Fruit fly (Drosophila melanogaster): Measurements from ENCODE around the gene CG33099.

The CG33099 gene

DNA sequence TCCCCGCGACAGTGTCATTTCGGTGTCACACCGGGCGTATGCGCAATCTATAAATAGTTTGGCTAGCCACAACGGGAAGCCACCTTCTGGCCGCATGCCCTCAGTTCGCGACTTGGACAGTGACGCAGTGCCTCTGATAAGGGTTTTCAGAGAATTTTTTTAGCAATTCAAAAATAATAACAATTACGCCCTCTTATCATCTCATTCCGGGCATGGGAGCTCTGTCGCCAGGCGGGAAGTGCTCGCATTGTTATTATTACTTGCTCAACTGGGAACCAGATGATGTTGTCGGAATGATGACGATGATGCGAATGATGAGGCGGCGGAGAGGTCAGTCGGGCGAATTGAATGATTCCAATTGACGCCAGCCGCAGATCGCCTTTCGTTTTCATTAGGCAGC, 7.5 kb downstream of the CG33099 start (continued):
- TF ChIP-seq chinmo (GFP tag; IDR thresholded peaks at IDR 0.05; ENCODE audit: partially characterized antibody) (0 out of 4 replicates have a peak, but pooled peaks have one; percentile 51), CG7372 (GFP tag; IDR thresholded peaks at IDR 0.05) (no peak), CHES-1-like (GFP tag; optimal IDR thresholded peaks at IDR 0.05) (no peak), CG32772 (GFP tag; IDR thresholded peaks at IDR 0.05) (no peak), ems (GFP tag; optimal IDR thresholded peaks at IDR 0.05) (no peak), emc (GFP tag; optimal IDR thresholded peaks at IDR 0.05) (no peak), fu2 (GFP tag; optimal IDR thresholded peaks at IDR 0.05) (no peak), grau (tag; optimal IDR thresholded peaks at IDR 0.05) (no peak), ERR (GFP tag; optimal IDR thresholded peaks at IDR 0.05) (peak; percentile 27), sim (GFP tag; IDR thresholded peaks at IDR 0.05) (no peak), CG4424 (GFP tag; optimal IDR thresholded peaks at IDR 0.05) (no peak), ara (GFP tag; IDR thresholded peaks at IDR 0.05) (no peak), CG12299 (tag; optimal IDR thresholded peaks at IDR 0.05) (no peak), esg (GFP tag; conservative IDR thresholded peaks at IDR 0.05) (no peak), croc (GFP tag; conservative IDR thresholded peaks at IDR 0.05) (no peak), Dbx (GFP tag; IDR thresholded peaks at IDR 0.05) (no peak), CG10543 (GFP tag; optimal IDR thresholded peaks at IDR 0.05) (peak; percentile 66)

DNA sequence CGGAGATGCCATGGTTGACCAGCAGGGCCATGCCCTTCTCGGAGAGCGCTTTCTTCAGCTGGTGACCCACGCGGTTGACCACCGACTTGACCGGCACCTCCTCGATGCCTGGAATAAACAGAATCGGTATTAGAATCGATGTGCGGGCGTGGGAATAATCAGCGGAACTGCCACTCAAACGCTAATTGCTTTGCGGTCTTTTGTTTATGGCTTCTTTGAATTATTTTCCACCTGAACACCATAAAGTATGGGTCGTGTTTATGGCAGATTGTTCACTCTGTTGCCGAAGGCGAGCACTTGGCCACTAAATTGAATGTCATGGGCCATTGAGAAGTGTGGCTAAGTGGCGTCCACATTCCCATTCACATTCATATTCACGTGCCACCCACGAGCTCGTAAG, 8.3 kb downstream of the CG33099 start:
- TF ChIP-seq ewg (GFP tag; optimal IDR thresholded peaks at IDR 0.05) (no peak), sug (tag; optimal IDR thresholded peaks at IDR 0.05) (peak; percentile 63), dati (GFP tag; IDR thresholded peaks at IDR 0.05) (no peak), Hey (tag; optimal IDR thresholded peaks at IDR 0.05) (peak; percentile 4), exex (tag; optimal IDR thresholded peaks at IDR 0.05) (peak; percentile 86), Med (GFP tag) (peak; percentile 68), Rfx (GFP tag; IDR thresholded peaks at IDR 0.05) (0 out of 2 replicates have a peak, but pooled peaks have one; percentile 7), CG34376 (GFP tag; optimal IDR thresholded peaks at IDR 0.05) (peak; percentile 7), cwo (GFP tag; optimal IDR thresholded peaks at IDR 0.05) (peak; percentile 46), Dp (GFP tag; optimal IDR thresholded peaks at IDR 0.05) (no peak)

DNA sequence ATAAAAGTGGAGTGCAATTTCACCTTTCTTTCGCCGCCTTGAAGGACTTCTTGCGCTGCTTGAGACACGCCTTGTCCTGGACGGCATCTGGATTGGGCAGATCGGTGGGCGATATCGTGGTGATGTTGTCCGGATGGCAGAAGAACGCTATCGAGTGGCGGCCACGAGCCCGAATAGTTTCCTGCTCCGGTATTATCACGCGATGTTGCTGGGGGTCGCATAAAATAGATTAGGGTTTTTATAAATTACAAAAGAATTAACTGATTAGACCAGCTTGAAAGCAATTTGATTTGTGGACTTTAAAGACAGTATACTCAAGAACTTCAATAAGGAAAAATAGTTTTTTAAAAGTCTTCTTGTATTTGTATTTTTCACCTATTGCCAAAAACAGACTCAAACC, 9.9 kb downstream of the CG33099 start:
- no peak for TF ChIP-seq bab2 (GFP tag; optimal IDR thresholded peaks at IDR 0.05)
- peak; percentile 86 for TF ChIP-seq exex (tag; optimal IDR thresholded peaks at IDR 0.05)
- TF ChIP-seq cwo (GFP tag; optimal IDR thresholded peaks at IDR 0.05) = peak; percentile 11
- TF ChIP-seq Med (GFP tag) = peak; percentile 9
- 0 out of 3 replicates have a peak, but pooled peaks have one; percentile 13 for TF ChIP-seq dysf (GFP tag; IDR thresholded peaks at IDR 0.05)
- no peak for TF ChIP-seq Mrtf (GFP tag; IDR thresholded peaks at IDR 0.05)
- peak; percentile 8 for TF ChIP-seq CG6854 (GFP tag; optimal IDR thresholded peaks at IDR 0.05)
- no peak for TF ChIP-seq D19A (tag; optimal IDR thresholded peaks at IDR 0.05)
- TF ChIP-seq phol (tag; optimal IDR thresholded peaks at IDR 0.05) = no peak
- peak; percentile 92 for TF ChIP-seq sug (tag; optimal IDR thresholded peaks at IDR 0.05)
- TF ChIP-seq sens (GFP tag) = peak; percentile 47

- TF ChIP-seq Dll (GFP tag; IDR thresholded peaks at IDR 0.05; ENCODE audit: partially characterized antibody) (no peak), lab (GFP tag; optimal IDR thresholded peaks at IDR 0.05) (no peak), PHDP (tag; optimal IDR thresholded peaks at IDR 0.05) (no peak), fd102C (GFP tag; optimal IDR thresholded peaks at IDR 0.05) (no peak), Hr39 (optimal IDR thresholded peaks at IDR 0.05) (no peak), CG8089 (GFP tag; optimal IDR thresholded peaks at IDR 0.05) (no peak), CG3838 (GFP tag; optimal IDR thresholded peaks at IDR 0.05) (no peak), CG12391 (tag; optimal IDR thresholded peaks at IDR 0.05) (no peak), CG17361 (GFP tag; IDR thresholded peaks at IDR 0.05) (no peak), nerfin-2 (GFP tag; IDR thresholded peaks at IDR 0.05; ENCODE audit: partially characterized antibody) (no peak), Sox100B (GFP tag; optimal IDR thresholded peaks at IDR 0.05) (no peak), Med (GFP tag) (no peak), odd (GFP tag; optimal IDR thresholded peaks at IDR 0.05) (no peak), unpg (GFP tag; optimal IDR thresholded peaks at IDR 0.05) (no peak), Ravus (GFP tag; IDR thresholded peaks at IDR 0.05) (no peak)
These were observed 11.6 kb downstream of the CG33099 start for dm6 chr3R:22518760-22519159.

Measured in whole organism, embryonic.